Worm (Caenorhabditis elegans) whole organism, young adult: Measurements from ENCODE around the gene T23B12.6.

Experiments
- B0019.2 ChIP-seq: fragments of 200-800 bp; sonication (Bioruptor generic); conservative IDR thresholded peaks from 2 replicates; pipeline ENCODE4 v1.3.6; 2022; ENCODE audit warnings: missing genetic modification reagents, missing genetic modification characterization, missing compliant biosample characterization
- F23B12.7 ChIP-seq: sonication (generic microtip); optimal IDR thresholded peaks from 2 replicates; lab custom pipeline; 2017; ENCODE audit warnings: missing genetic modification characterization, mild to moderate bottlenecking, missing compliant biosample characterization, antibody characterized with exemption, moderate library complexity; ENCODE audit not compliant: insufficient read depth
- F33H1.4 ChIP-seq: fragments of 200-800 bp; sonication (Bioruptor generic); IDR thresholded peaks from 2 replicates; pipeline ENCODE4 v1.3.6; 2022; ENCODE audit warnings: missing genetic modification reagents, missing genetic modification characterization, missing compliant biosample characterization
- F37B4.10 ChIP-seq: fragments of 200-800 bp; sonication (Bioruptor generic); IDR thresholded peaks from 2 replicates; pipeline ENCODE4 v1.3.6; 2022; ENCODE audit warnings: missing genetic modification characterization, missing compliant biosample characterization
- F39B2.1 ChIP-seq: fragments of 200-800 bp; sonication (Bioruptor generic); IDR thresholded peaks from 2 replicates; pipeline ENCODE4 v1.3.6; 2022; ENCODE audit warnings: missing genetic modification reagents, missing genetic modification characterization, missing compliant biosample characterization
- F49E8.2 ChIP-seq: sonication (generic microtip); optimal IDR thresholded peaks from 3 replicates; lab custom pipeline; 2017; ENCODE audit warnings: missing genetic modification characterization, mild to moderate bottlenecking, missing compliant biosample characterization, antibody characterized with exemption, moderate library complexity; ENCODE audit not compliant: insufficient read depth
- F52B5.7 ChIP-seq: sonication (generic microtip); optimal IDR thresholded peaks from 2 replicates; lab custom pipeline; 2016; ENCODE audit warnings: mild to moderate bottlenecking, missing genetic modification characterization, missing compliant biosample characterization
- F57C9.4 ChIP-seq: sonication (generic microtip); optimal IDR thresholded peaks from 2 replicates; lab custom pipeline; 2017; ENCODE audit warnings: mild to moderate bottlenecking, missing genetic modification characterization, missing compliant biosample characterization
- K12H6.12 ChIP-seq: fragments of 200-800 bp; sonication (Bioruptor generic); optimal IDR thresholded peaks from 2 replicates; lab custom pipeline; 2018; ENCODE audit warnings: mild to moderate bottlenecking, missing genetic modification characterization, missing compliant biosample characterization
- T07F8.4 ChIP-seq: sonication (generic microtip); optimal IDR thresholded peaks from 2 replicates; lab custom pipeline; 2016; ENCODE audit warnings: mild to moderate bottlenecking, missing genetic modification characterization, moderate library complexity, missing compliant biosample characterization
- Y53G8AR.9 ChIP-seq: fragments of 200-800 bp; sonication (Bioruptor generic); conservative IDR thresholded peaks from 2 replicates; pipeline ENCODE4 v1.3.6; 2022; ENCODE audit warnings: missing genetic modification reagents, missing genetic modification characterization, missing compliant biosample characterization
- Y95B8A.8 ChIP-seq: fragments of 200-800 bp; sonication (Bioruptor generic); IDR thresholded peaks from 2 replicates; pipeline ENCODE4 v1.3.6; 2022; ENCODE audit warnings: missing genetic modification reagents, missing genetic modification characterization, missing compliant biosample characterization
- athp-1 ChIP-seq: sonication (generic microtip); optimal IDR thresholded peaks from 2 replicates; lab custom pipeline; 2017; ENCODE audit warnings: mild to moderate bottlenecking, missing genetic modification characterization, missing compliant biosample characterization
- attf-3 ChIP-seq: fragments of 200-800 bp; sonication (Bioruptor generic); conservative IDR thresholded peaks from 2 replicates; pipeline ENCODE4 v1.3.6; 2022; ENCODE audit warnings: missing genetic modification reagents, missing genetic modification characterization, missing compliant biosample characterization
- ccch-3 ChIP-seq: fragments of 200-800 bp; sonication (Bioruptor generic); optimal IDR thresholded peaks from 2 replicates; lab custom pipeline; 2018; ENCODE audit warnings: mild to moderate bottlenecking, missing genetic modification characterization, missing compliant biosample characterization
- dpl-1 ChIP-seq: fragments of 150-350 bp; optimal IDR thresholded peaks from 2 replicates; lab custom pipeline; 2014; ENCODE audit warnings: missing biosample characterization, missing genetic modification reagents, missing genetic modification characterization
- hmg-20 ChIP-seq: fragments of 200-800 bp; sonication (Bioruptor generic); IDR thresholded peaks from 2 replicates; pipeline ENCODE4 v1.3.6; 2022; ENCODE audit warnings: missing genetic modification reagents, missing genetic modification characterization, missing compliant biosample characterization
- hsf-1 ChIP-seq: fragments of 200-800 bp; sonication (Bioruptor generic); IDR thresholded peaks from 2 replicates; pipeline ENCODE4 v1.3.6; 2022; ENCODE audit warnings: missing genetic modification reagents, missing genetic modification characterization, missing compliant biosample characterization
- lag-1 ChIP-seq: fragments of 200-800 bp; sonication (Bioruptor generic); IDR thresholded peaks from 2 replicates; pipeline ENCODE4 v1.3.6; 2022; ENCODE audit warnings: missing genetic modification reagents, missing genetic modification characterization, missing compliant biosample characterization
- lin-54 ChIP-seq: fragments of 200-800 bp; sonication (Bioruptor generic); optimal IDR thresholded peaks from 2 replicates; lab custom pipeline; 2018; ENCODE audit warnings: mild to moderate bottlenecking, missing genetic modification characterization, missing compliant biosample characterization
- madf-10 ChIP-seq: sonication (generic microtip); optimal IDR thresholded peaks from 2 replicates; lab custom pipeline; 2016; ENCODE audit warnings: mild to moderate bottlenecking, missing genetic modification characterization, missing compliant biosample characterization
- madf-3 ChIP-seq: fragments of 200-800 bp; sonication (Bioruptor generic); IDR thresholded peaks from 2 replicates; pipeline ENCODE4 v1.3.6; 2022; ENCODE audit warnings: missing genetic modification reagents, missing genetic modification characterization, missing compliant biosample characterization
- madf-6 ChIP-seq: fragments of 200-800 bp; sonication (Bioruptor generic); IDR thresholded peaks from 2 replicates; pipeline ENCODE4 v1.3.6; 2022; ENCODE audit warnings: missing genetic modification reagents, missing genetic modification characterization, missing compliant biosample characterization
- mcd-1 ChIP-seq: fragments of 200-800 bp; sonication (Bioruptor generic); IDR thresholded peaks from 2 replicates; pipeline ENCODE4 v1.3.6; 2022; ENCODE audit warnings: missing genetic modification reagents, missing genetic modification characterization, missing compliant biosample characterization
- mes-4 ChIP-seq: sonication (generic microtip); optimal IDR thresholded peaks from 2 replicates; lab custom pipeline; 2016; ENCODE audit warnings: missing genotype, missing genetic modification characterization, missing compliant biosample characterization
- mxl-1 ChIP-seq: sonication (generic microtip); optimal IDR thresholded peaks from 2 replicates; lab custom pipeline; 2016; ENCODE audit warnings: missing genetic modification characterization, missing compliant biosample characterization
- nfya-1 ChIP-seq: sonication (generic microtip); optimal IDR thresholded peaks from 2 replicates; lab custom pipeline; 2017; ENCODE audit warnings: antibody characterized with exemption, missing compliant biosample characterization, missing genetic modification characterization, borderline replicate concordance; ENCODE audit not compliant: insufficient read depth
- nfya-2 ChIP-seq: fragments of 200-800 bp; sonication (Bioruptor generic); IDR thresholded peaks from 2 replicates; pipeline ENCODE4 v1.3.6; 2022; ENCODE audit warnings: missing genetic modification reagents, missing genetic modification characterization, missing compliant biosample characterization
- nfyb-1 ChIP-seq: fragments of 200-800 bp; sonication (Bioruptor generic); IDR thresholded peaks from 2 replicates; pipeline ENCODE4 v1.3.6; 2022; ENCODE audit warnings: missing genetic modification reagents, missing genetic modification characterization, missing compliant biosample characterization
- nhr-120 ChIP-seq: fragments of 200-800 bp; sonication (Bioruptor generic); IDR thresholded peaks from 2 replicates; pipeline ENCODE4 v1.3.6; 2022; ENCODE audit warnings: missing genetic modification characterization, missing compliant biosample characterization
- nhr-27 ChIP-seq: fragments of 200-800 bp; sonication (Bioruptor generic); optimal IDR thresholded peaks from 2 replicates; lab custom pipeline; 2018; ENCODE audit warnings: mild to moderate bottlenecking, missing genetic modification characterization, moderate library complexity, missing compliant biosample characterization
- nhr-80 ChIP-seq: sonication (generic microtip); optimal IDR thresholded peaks from 2 replicates; lab custom pipeline; 2016; ENCODE audit warnings: missing genetic modification characterization, missing compliant biosample characterization
- nhr-90 ChIP-seq: sonication (generic microtip); optimal IDR thresholded peaks from 2 replicates; lab custom pipeline; 2016; ENCODE audit warnings: missing genotype, mild to moderate bottlenecking, missing genetic modification characterization, missing compliant biosample characterization
- pbrm-1 ChIP-seq: fragments of 200-800 bp; sonication (Bioruptor generic); IDR thresholded peaks from 2 replicates; pipeline ENCODE4 v1.3.6; 2022; ENCODE audit warnings: missing genetic modification reagents, missing genetic modification characterization, missing compliant biosample characterization
- rcor-1 ChIP-seq: fragments of 200-800 bp; sonication (Bioruptor generic); IDR thresholded peaks from 2 replicates; pipeline ENCODE4 v1.3.6; 2022; ENCODE audit warnings: missing genetic modification reagents, missing genetic modification characterization, missing compliant biosample characterization
- sdz-38 ChIP-seq: sonication (generic microtip); optimal IDR thresholded peaks from 2 replicates; lab custom pipeline; 2016; ENCODE audit warnings: missing genotype, missing genetic modification characterization, missing compliant biosample characterization
- snpc-4 ChIP-seq, 5 experiments: fragments of 150-350 bp in 1 of 5; sonication (generic microtip) in 4 of 5; optimal IDR thresholded peaks; 2 replicates each; lab custom pipeline; 2014 to 2018; ENCODE audit warnings: missing genetic modification characterization in 5 of 5, missing biosample characterization in 3 of 5, antibody characterized with exemption in 2 of 5, mild to moderate bottlenecking in 2 of 5, missing compliant biosample characterization in 2 of 5, missing genotype in 2 of 5, moderate library complexity in 2 of 5, missing genetic modification reagents in 1 of 5
- somi-1 ChIP-seq: fragments of 200-800 bp; sonication (Bioruptor generic); optimal IDR thresholded peaks from 2 replicates; lab custom pipeline; 2018; ENCODE audit warnings: mild to moderate bottlenecking, missing genetic modification characterization, missing compliant biosample characterization
- sptf-2 ChIP-seq: fragments of 200-800 bp; sonication (Bioruptor generic); optimal IDR thresholded peaks from 2 replicates; lab custom pipeline; 2018; ENCODE audit warnings: mild to moderate bottlenecking, missing genetic modification characterization, missing compliant biosample characterization
- xnd-1 ChIP-seq: sonication (generic microtip); optimal IDR thresholded peaks from 2 replicates; lab custom pipeline; 2016; ENCODE audit warnings: missing genotype, missing genetic modification reagents, missing genetic modification characterization, missing compliant biosample characterization
- zfh-2 ChIP-seq: fragments of 200-800 bp; sonication (Bioruptor generic); conservative IDR thresholded peaks from 2 replicates; pipeline ENCODE4 v1.3.6; 2022; ENCODE audit warnings: missing genetic modification reagents, missing genetic modification characterization, missing compliant biosample characterization
- ztf-18 ChIP-seq: sonication (generic microtip); optimal IDR thresholded peaks from 2 replicates; lab custom pipeline; 2016; ENCODE audit warnings: missing genotype, mild to moderate bottlenecking, missing genetic modification characterization, missing compliant biosample characterization
- ztf-22 ChIP-seq: fragments of 200-800 bp; sonication (Bioruptor generic); optimal IDR thresholded peaks from 2 replicates; lab custom pipeline; 2018; ENCODE audit warnings: mild to moderate bottlenecking, missing genetic modification characterization, moderate library complexity, missing compliant biosample characterization
- ztf-25 ChIP-seq: fragments of 200-800 bp; sonication (Bioruptor generic); IDR thresholded peaks from 2 replicates; pipeline ENCODE4 v1.3.6; 2022; ENCODE audit warnings: missing genetic modification reagents, missing genetic modification characterization, missing compliant biosample characterization
- ztf-6 ChIP-seq: fragments of 200-800 bp; sonication (Bioruptor generic); IDR thresholded peaks from 2 replicates; pipeline ENCODE4 v1.3.6; 2022; ENCODE audit warnings: missing genetic modification reagents, missing genetic modification characterization, missing compliant biosample characterization

T23B12.6 gene

ce11 chrV:8499407-8499806 is 39.2 kb upstream of the T23B12.6 start (continued):
- TF ChIP-seq ztf-6 (no peak), nfya-1 (tag; lab: Kevin White, UChicago) (no peak), sptf-2 (peak; percentile 55), madf-6 (GFP tag; lab: Robert Waterston, UW) (peak; percentile 51; the same call in 1 of the 2 replicates), sdz-38 (tag; lab: Kevin White, UChicago) (no peak), pbrm-1 (GFP tag; lab: Robert Waterston, UW) (peak; percentile 39; the same call in 1 of the 2 replicates), K12H6.12 (tag; lab: Kevin White, UChicago) (no peak), athp-1 (tag; lab: Kevin White, UChicago) (peak; percentile 21), lin-54 (GFP tag; lab: Kevin White, UChicago) (peak; percentile 12), F49E8.2 (tag; lab: Kevin White, UChicago) (no peak), nhr-90 (tag; lab: Kevin White, UChicago) (peak; percentile 71), F37B4.10 (GFP tag; lab: Robert Waterston, UW) (no peak), zfh-2 (GFP tag; lab: Robert Waterston, UW) (no peak), xnd-1 (tag; lab: Kevin White, UChicago) (no peak), F33H1.4 (GFP tag; lab: Robert Waterston, UW) (0 out of 2 replicates have a peak, but pooled peaks have one; percentile 13), ztf-18 (tag; lab: Kevin White, UChicago) (peak; percentile 67), lag-1 (GFP tag; lab: Robert Waterston, UW) (no peak), Y95B8A.8 (0 out of 2 replicates have a peak, but pooled peaks have one; percentile 40), snpc-4 (GFP tag; optimal IDR thresholded peaks at IDR 0.05; lab: Kevin White, UChicago) (peak; percentile 77), snpc-4 (tag; optimal IDR thresholded peaks at IDR 0.05; lab: Kevin White, UChicago) (peak in 3 of 4 experiments; percentile 72 to 92 (median 85)), mes-4 (tag; lab: Kevin White, UChicago) (peak; percentile 19), F52B5.7 (tag; lab: Kevin White, UChicago) (no peak)
- TF ChIP-seq, all 124 proteins: peak for 37

DNA sequence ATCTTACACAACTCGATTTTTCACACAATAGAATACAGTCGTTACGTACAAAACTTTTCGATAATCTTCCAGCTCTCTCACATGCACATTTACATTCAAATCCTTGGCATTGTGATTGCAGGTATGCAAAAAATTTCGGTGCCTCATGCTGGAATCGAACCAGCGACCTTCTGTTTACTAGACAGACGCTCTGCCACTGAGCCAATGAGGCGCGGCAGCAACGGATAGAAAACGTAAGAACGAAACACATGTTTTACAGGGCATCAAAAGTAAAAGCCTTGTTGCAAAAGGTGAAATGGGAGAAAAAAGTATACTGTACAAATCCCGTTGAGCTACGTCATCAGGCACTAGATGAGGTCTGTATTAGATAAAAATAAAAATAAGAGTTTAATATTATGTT is 35.7 kb upstream of the T23B12.6 start:
- no peak for TF ChIP-seq nfyb-1 (GFP tag; lab: Robert Waterston, UW)
- peak; percentile 62 for TF ChIP-seq sptf-2
- no peak for TF ChIP-seq nfya-2 (GFP tag; lab: Robert Waterston, UW)
- TF ChIP-seq nhr-27: peak; percentile 13
- TF ChIP-seq ztf-25 (GFP tag; lab: Robert Waterston, UW): peak; percentile 72; the same call in 1 of the 2 replicates
- 0 out of 2 replicates have a peak, but pooled peaks have one; percentile 40 for TF ChIP-seq attf-3 (GFP tag; lab: Robert Waterston, UW)
- no peak for TF ChIP-seq lag-1 (GFP tag; lab: Robert Waterston, UW)
- no peak for TF ChIP-seq F37B4.10 (GFP tag; lab: Robert Waterston, UW)
- TF ChIP-seq lin-54 (GFP tag; lab: Kevin White, UChicago): peak; percentile 29
- no peak for TF ChIP-seq dpl-1 (GFP tag; lab: Kevin White, UChicago)
- TF ChIP-seq athp-1 (tag; lab: Kevin White, UChicago): no peak
- TF ChIP-seq rcor-1: no peak
- no peak for TF ChIP-seq hmg-20 (GFP tag; lab: Robert Waterston, UW)
- peak; percentile 46; the same call in 1 of the 2 replicates for TF ChIP-seq Y53G8AR.9
- no peak for TF ChIP-seq mcd-1 (GFP tag; lab: Robert Waterston, UW)
- peak; percentile 11 for TF ChIP-seq somi-1 (GFP tag; lab: Kevin White, UChicago)
- TF ChIP-seq hsf-1 (GFP tag; lab: Robert Waterston, UW): peak; percentile 60; the same call in 1 of the 2 replicates
- no peak for TF ChIP-seq madf-3 (GFP tag; lab: Robert Waterston, UW)
- peak; percentile 35 for TF ChIP-seq T07F8.4 (tag; lab: Kevin White, UChicago)
- TF ChIP-seq mxl-1 (tag; lab: Kevin White, UChicago): peak; percentile 49
- no peak for TF ChIP-seq F57C9.4 (tag; lab: Kevin White, UChicago)
- no peak for TF ChIP-seq F39B2.1 (GFP tag; lab: Robert Waterston, UW)
- TF ChIP-seq F23B12.7: peak; percentile 58
- no peak for TF ChIP-seq ccch-3 (GFP tag; lab: Kevin White, UChicago)
- peak; percentile 58; the same call in 1 of the 2 replicates for TF ChIP-seq pbrm-1 (GFP tag; lab: Robert Waterston, UW)
- peak; percentile 33 for TF ChIP-seq madf-10 (tag; lab: Kevin White, UChicago)
- no peak for TF ChIP-seq ztf-22
- peak; percentile 53 for TF ChIP-seq nhr-90 (tag; lab: Kevin White, UChicago)
- TF ChIP-seq B0019.2 (GFP tag; lab: Robert Waterston, UW): no peak
- TF ChIP-seq nhr-80 (tag; lab: Kevin White, UChicago): no peak
- TF ChIP-seq nhr-120 (GFP tag; lab: Robert Waterston, UW): no peak
